Worm (Caenorhabditis elegans) whole organism, mixed stage, embryonic: Measurements from ENCODE around the gene R09F10.5.

ENCODE experiments used
- M03D4.4 ChIP-seq: sonication (generic microtip); optimal IDR thresholded peaks from 2 replicates; lab custom pipeline; 2017; ENCODE audit warnings: mild to moderate bottlenecking, missing genetic modification characterization, missing compliant biosample characterization
- bed-3 ChIP-seq: fragments of 200-800 bp; sonication (Bioruptor generic); optimal IDR thresholded peaks from 3 replicates; lab custom pipeline; 2018; ENCODE audit warnings: mild to moderate bottlenecking, missing genetic modification characterization, moderate library complexity, missing compliant biosample characterization
- ceh-39 ChIP-seq: fragments of 150-350 bp; optimal IDR thresholded peaks from 2 replicates; lab custom pipeline; 2014; ENCODE audit warnings: missing biosample characterization, missing genetic modification characterization
- ceh-43 ChIP-seq: fragments of 200-800 bp; sonication (Bioruptor generic); optimal IDR thresholded peaks from 2 replicates; lab custom pipeline; 2018; ENCODE audit warnings: mild to moderate bottlenecking, missing genetic modification characterization, moderate library complexity, missing compliant biosample characterization
- ceh-83 ChIP-seq: fragments of 200-800 bp; sonication (Bioruptor generic); optimal IDR thresholded peaks from 2 replicates; lab custom pipeline; 2018; ENCODE audit warnings: mild to moderate bottlenecking, missing genetic modification characterization, missing compliant biosample characterization
- ces-1 ChIP-seq: fragments of 150-350 bp; optimal IDR thresholded peaks from 2 replicates; lab custom pipeline; 2014; ENCODE audit warnings: missing biosample characterization, missing genetic modification reagents, missing genetic modification characterization
- cnd-1 ChIP-seq: fragments of 200-800 bp; sonication (Bioruptor generic); optimal IDR thresholded peaks from 2 replicates; lab custom pipeline; 2018; ENCODE audit warnings: mild to moderate bottlenecking, missing genetic modification characterization, missing compliant biosample characterization
- drap-1 ChIP-seq: fragments of 200-800 bp; sonication (Bioruptor generic); optimal IDR thresholded peaks from 3 replicates; lab custom pipeline; 2018; ENCODE audit warnings: mild to moderate bottlenecking, missing genetic modification characterization, missing compliant biosample characterization
- elt-1 ChIP-seq: sonication (generic microtip); optimal IDR thresholded peaks from 2 replicates; lab custom pipeline; 2017; ENCODE audit warnings: missing genetic modification characterization, mild to moderate bottlenecking, missing compliant biosample characterization, antibody characterized with exemption, moderate library complexity, borderline replicate concordance; ENCODE audit not compliant: insufficient read depth
- elt-3 ChIP-seq: fragments of 150-350 bp; optimal IDR thresholded peaks from 2 replicates; lab custom pipeline; 2014; ENCODE audit warnings: missing biosample characterization, missing genetic modification characterization
- ham-2 ChIP-seq: fragments of 200-800 bp; sonication (Bioruptor generic); optimal IDR thresholded peaks from 2 replicates; lab custom pipeline; 2018; ENCODE audit warnings: mild to moderate bottlenecking, missing genetic modification characterization, missing compliant biosample characterization
- hlh-1 ChIP-seq: fragments of 150-350 bp; optimal IDR thresholded peaks from 2 replicates; lab custom pipeline; 2014; ENCODE audit warnings: missing biosample characterization, missing genetic modification reagents, missing genetic modification characterization
- lin-13 ChIP-seq: fragments of 150-350 bp; optimal IDR thresholded peaks from 2 replicates; lab custom pipeline; 2014; ENCODE audit warnings: missing biosample characterization, missing genetic modification characterization
- lin-32 ChIP-seq: fragments of 200-800 bp; sonication (Bioruptor generic); optimal IDR thresholded peaks from 2 replicates; lab custom pipeline; 2018; ENCODE audit warnings: mild to moderate bottlenecking, missing genetic modification characterization, missing compliant biosample characterization
- lsy-2 ChIP-seq: fragments of 150-350 bp; optimal IDR thresholded peaks from 2 replicates; lab custom pipeline; 2014; ENCODE audit warnings: missing biosample characterization, missing genetic modification characterization
- mab-5 ChIP-seq: fragments of 150-350 bp; optimal IDR thresholded peaks from 2 replicates; lab custom pipeline; 2014; ENCODE audit warnings: missing biosample characterization, missing genetic modification characterization
- mep-1 ChIP-seq: fragments of 150-350 bp; optimal IDR thresholded peaks from 2 replicates; lab custom pipeline; 2017; ENCODE audit warnings: missing biosample characterization, missing genetic modification reagents, missing genetic modification characterization, inconsistent platforms
- mls-2 ChIP-seq: sonication (generic microtip); optimal IDR thresholded peaks from 2 replicates; lab custom pipeline; 2016; ENCODE audit warnings: mild to moderate bottlenecking, missing genetic modification characterization, moderate library complexity, missing compliant biosample characterization
- nhr-12 ChIP-seq: fragments of 150-350 bp; optimal IDR thresholded peaks from 2 replicates; lab custom pipeline; 2014; ENCODE audit warnings: missing biosample characterization, missing genetic modification characterization
- nhr-2 ChIP-seq: fragments of 150-350 bp; optimal IDR thresholded peaks from 2 replicates; lab custom pipeline; 2014; ENCODE audit warnings: missing biosample characterization, missing genetic modification characterization
- nhr-237 ChIP-seq: fragments of 150-350 bp; optimal IDR thresholded peaks from 2 replicates; lab custom pipeline; 2014; ENCODE audit warnings: missing biosample characterization, missing genetic modification characterization
- nhr-76 ChIP-seq: sonication (generic microtip); optimal IDR thresholded peaks from 2 replicates; lab custom pipeline; 2017; ENCODE audit warnings: missing biosample characterization, missing genetic modification characterization
- sem-2 ChIP-seq: fragments of 200-800 bp; sonication (Bioruptor generic); optimal IDR thresholded peaks from 2 replicates; lab custom pipeline; 2018; ENCODE audit warnings: mild to moderate bottlenecking, missing genetic modification characterization, missing compliant biosample characterization
- snpc-4 ChIP-seq: fragments of 150-350 bp; optimal IDR thresholded peaks from 2 replicates; lab custom pipeline; 2014; ENCODE audit warnings: missing biosample characterization, missing genetic modification characterization
- sptf-1 ChIP-seq: sonication (generic microtip); optimal IDR thresholded peaks from 2 replicates; lab custom pipeline; 2017; ENCODE audit warnings: mild to moderate bottlenecking, missing genetic modification characterization, moderate library complexity, missing compliant biosample characterization
- tbx-8 ChIP-seq: fragments of 200-800 bp; sonication (Bioruptor generic); optimal IDR thresholded peaks from 2 replicates; lab custom pipeline; 2018; ENCODE audit warnings: mild to moderate bottlenecking, missing genetic modification characterization, moderate library complexity, missing compliant biosample characterization
- unc-120 ChIP-seq: sonication (generic microtip); optimal IDR thresholded peaks from 2 replicates; lab custom pipeline; 2017; ENCODE audit warnings: missing genetic modification characterization, missing compliant biosample characterization; ENCODE audit not compliant: poor library complexity, severe bottlenecking
- zip-8 ChIP-seq: fragments of 150-350 bp; optimal IDR thresholded peaks from 2 replicates; lab custom pipeline; 2014; ENCODE audit warnings: missing biosample characterization, missing genetic modification characterization
- ztf-11 ChIP-seq: fragments of 150-350 bp; optimal IDR thresholded peaks from 2 replicates; lab custom pipeline; 2014; ENCODE audit warnings: missing biosample characterization, missing genetic modification characterization

The R09F10.5 gene

ce11 chrX:8307600-8307999 lies at the start of gene R09F10.5:
Gene R09F10.5 (minus strand): TSS chrX:8307700.
- TF ChIP-seq zip-8 (tag; lab: Kevin White, UChicago) (no peak), sptf-1 (tag; lab: Kevin White, UChicago) (no peak), ceh-43 (GFP tag; lab: Kevin White, UChicago) (no peak)

ce11 chrX:8356305-8356704 lies 48.8 kb upstream of the R09F10.5 start:
- no peak for TF ChIP-seq elt-3 (tag; lab: Kevin White, UChicago)
- no peak for TF ChIP-seq zip-8 (tag; lab: Kevin White, UChicago)
- no peak for TF ChIP-seq nhr-76 (tag; lab: Kevin White, UChicago)
- TF ChIP-seq bed-3, result no peak
- TF ChIP-seq tbx-8 (GFP tag; lab: Kevin White, UChicago), result no peak
- no peak for TF ChIP-seq ztf-11 (tag; lab: Kevin White, UChicago)
- TF ChIP-seq ceh-83 (GFP tag; lab: Kevin White, UChicago), result no peak
- TF ChIP-seq ceh-39 (tag; lab: Kevin White, UChicago), result no peak
- no peak for TF ChIP-seq lin-13
- no peak for TF ChIP-seq ceh-43 (GFP tag; lab: Kevin White, UChicago)
- TF ChIP-seq sem-2, result no peak
- TF ChIP-seq ham-2 (GFP tag; lab: Kevin White, UChicago), result no peak
- no peak for TF ChIP-seq mls-2
- no peak for TF ChIP-seq M03D4.4 (tag; lab: Kevin White, UChicago)
- no peak for TF ChIP-seq mab-5 (tag; lab: Kevin White, UChicago)
- no peak for TF ChIP-seq elt-1
- no peak for TF ChIP-seq mep-1 (tag; lab: Kevin White, UChicago)
- no peak for TF ChIP-seq cnd-1
- TF ChIP-seq sptf-1 (tag; lab: Kevin White, UChicago), result no peak
- no peak for TF ChIP-seq hlh-1 (tag; lab: Kevin White, UChicago)

ce11 chrX:8355350-8355749 lies 47.9 kb upstream of the R09F10.5 start:
- TF ChIP-seq sem-2 (no peak), M03D4.4 (tag; lab: Kevin White, UChicago) (no peak), unc-120 (no peak), lin-13 (no peak), ces-1 (GFP tag; lab: Kevin White, UChicago) (no peak)
- TF ChIP-seq, all 35 proteins: peak for 0

ce11 chrX:8354284-8354784 lies 46.8 kb upstream of the R09F10.5 start:
- no peak for TF ChIP-seq nhr-12 (tag; lab: Kevin White, UChicago)
- TF ChIP-seq M03D4.4 (tag; lab: Kevin White, UChicago), result no peak
- no peak for TF ChIP-seq lsy-2
- TF ChIP-seq ceh-83 (GFP tag; lab: Kevin White, UChicago), result no peak
- no peak for TF ChIP-seq bed-3
- TF ChIP-seq elt-1, result no peak
- TF ChIP-seq drap-1 (GFP tag; lab: Kevin White, UChicago), result no peak
- no peak for TF ChIP-seq ceh-43 (GFP tag; lab: Kevin White, UChicago)
- no peak for TF ChIP-seq lin-13
- no peak for TF ChIP-seq nhr-237 (tag; lab: Kevin White, UChicago)
- TF ChIP-seq, all 35 proteins: peak for 0

- TF ChIP-seq sem-2 (no peak), nhr-2 (tag; lab: Kevin White, UChicago) (no peak), snpc-4 (tag; lab: Kevin White, UChicago) (no peak), lin-32 (GFP tag; lab: Kevin White, UChicago) (no peak), bed-3 (no peak)
Measured at ce11 chrX:8350984-8351383, 43.5 kb upstream of the R09F10.5 start, which contains the start of gene npr-28. Gene npr-28 (minus strand): TSS chrX:8351084.

- TF ChIP-seq bed-3 (no peak), mep-1 (tag; lab: Kevin White, UChicago) (no peak), M03D4.4 (tag; lab: Kevin White, UChicago) (no peak)
Measured at ce11 chrX:8346248-8346647, 38.7 kb upstream of the R09F10.5 start, which contains the start of gene drd-5. Gene drd-5 (minus strand): TSS chrX:8346348.
